Fruit fly (Drosophila melanogaster): Measurements from ENCODE around the gene CG13407.

Gene CG13407

dm6 chr3R:22146549-22146948 is 43.3 kb downstream of the CG13407 start:
- TF ChIP-seq tj (GFP tag; optimal IDR thresholded peaks at IDR 0.05) (no peak), CG33017 (tag; optimal IDR thresholded peaks at IDR 0.05) (no peak), CG11617 (GFP tag; optimal IDR thresholded peaks at IDR 0.05) (no peak), Hr96 (GFP tag; optimal IDR thresholded peaks at IDR 0.05) (no peak), CG12768 (GFP tag; optimal IDR thresholded peaks at IDR 0.05) (no peak), bab1 (GFP tag; optimal IDR thresholded peaks at IDR 0.05) (no peak), CG14711 (tag; optimal IDR thresholded peaks at IDR 0.05) (no peak), toe (GFP tag; optimal IDR thresholded peaks at IDR 0.05) (no peak), CG1620 (GFP tag; optimal IDR thresholded peaks at IDR 0.05) (no peak)

- TF ChIP-seq CG11617 (GFP tag; optimal IDR thresholded peaks at IDR 0.05): no peak
- TF ChIP-seq ovo (GFP tag; optimal IDR thresholded peaks at IDR 0.05): no peak
- TF ChIP-seq tj (GFP tag; optimal IDR thresholded peaks at IDR 0.05): no peak
- TF ChIP-seq CG5204 (GFP tag; optimal IDR thresholded peaks at IDR 0.05): no peak
- no peak for TF ChIP-seq kay (GFP tag; ENCODE audit: borderline replicate concordance)
- no peak for TF ChIP-seq Crg-1 (GFP tag; optimal IDR thresholded peaks at IDR 0.05)
- TF ChIP-seq pad (GFP tag; optimal IDR thresholded peaks at IDR 0.05): no peak
- TF ChIP-seq Hr96 (GFP tag; optimal IDR thresholded peaks at IDR 0.05): no peak
- TF ChIP-seq cnc (optimal IDR thresholded peaks at IDR 0.05): no peak
- TF ChIP-seq CG7045 (GFP tag; optimal IDR thresholded peaks at IDR 0.05): no peak
- TF ChIP-seq CG12768 (GFP tag; optimal IDR thresholded peaks at IDR 0.05): no peak
- TF ChIP-seq toe (GFP tag; optimal IDR thresholded peaks at IDR 0.05): no peak
- TF ChIP-seq Clk (GFP tag; optimal IDR thresholded peaks at IDR 0.05): no peak
- no peak for TF ChIP-seq CG14711 (tag; optimal IDR thresholded peaks at IDR 0.05)
- TF ChIP-seq CG33017 (tag; optimal IDR thresholded peaks at IDR 0.05): no peak
Observed at dm6 chr3R:22147426-22147825, 44.2 kb downstream of the CG13407 start.

- TF ChIP-seq tj (GFP tag; optimal IDR thresholded peaks at IDR 0.05): no peak
- no peak for TF ChIP-seq CG11617 (GFP tag; optimal IDR thresholded peaks at IDR 0.05)
- no peak for TF ChIP-seq ovo (GFP tag; optimal IDR thresholded peaks at IDR 0.05)
- no peak for TF ChIP-seq CG1620 (GFP tag; optimal IDR thresholded peaks at IDR 0.05)
- TF ChIP-seq kay (GFP tag; ENCODE audit: borderline replicate concordance): no peak
- no peak for TF ChIP-seq Hr96 (GFP tag; optimal IDR thresholded peaks at IDR 0.05)
- no peak for TF ChIP-seq cnc (optimal IDR thresholded peaks at IDR 0.05)
- no peak for TF ChIP-seq Crg-1 (GFP tag; optimal IDR thresholded peaks at IDR 0.05)
- TF ChIP-seq cic (GFP tag; optimal IDR thresholded peaks at IDR 0.05): no peak
- TF ChIP-seq CG7045 (GFP tag; optimal IDR thresholded peaks at IDR 0.05): no peak
- no peak for TF ChIP-seq CG14711 (tag; optimal IDR thresholded peaks at IDR 0.05)
Observed at dm6 chr3R:22148274-22148673, 45.1 kb downstream of the CG13407 start.

DNA sequence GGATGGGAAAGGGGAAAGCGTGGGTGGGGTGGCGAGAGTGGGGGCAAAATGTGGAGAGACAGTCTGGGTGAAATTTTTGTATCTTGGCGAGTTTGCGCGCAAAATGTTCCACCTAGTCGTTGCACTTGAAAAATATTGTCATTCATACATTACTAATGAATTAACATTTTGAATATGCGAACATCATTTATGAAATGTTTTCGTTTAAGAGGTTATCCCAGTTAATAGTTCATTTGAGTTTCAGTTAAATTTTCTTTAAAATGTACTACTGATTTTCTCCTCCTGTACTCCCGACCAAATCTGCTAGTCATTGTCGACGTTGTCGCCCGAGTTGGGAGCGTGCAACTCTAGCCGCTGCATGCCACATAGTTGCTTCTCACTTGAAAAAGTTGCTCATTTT is 46.7 kb downstream of the CG13407 start:
- no peak for TF ChIP-seq tj (GFP tag; optimal IDR thresholded peaks at IDR 0.05)
- TF ChIP-seq bab1 (GFP tag; optimal IDR thresholded peaks at IDR 0.05): no peak
- TF ChIP-seq CG11617 (GFP tag; optimal IDR thresholded peaks at IDR 0.05): no peak
- TF ChIP-seq CG7045 (GFP tag; optimal IDR thresholded peaks at IDR 0.05): no peak
- TF ChIP-seq CG33017 (tag; optimal IDR thresholded peaks at IDR 0.05): no peak
- no peak for TF ChIP-seq Clk (GFP tag; optimal IDR thresholded peaks at IDR 0.05)
- TF ChIP-seq toe (GFP tag; optimal IDR thresholded peaks at IDR 0.05): no peak
- no peak for TF ChIP-seq CG14711 (tag; optimal IDR thresholded peaks at IDR 0.05)
- no peak for TF ChIP-seq CG5204 (GFP tag; optimal IDR thresholded peaks at IDR 0.05)
- TF ChIP-seq Hr96 (GFP tag; optimal IDR thresholded peaks at IDR 0.05): no peak
- no peak for TF ChIP-seq cnc (optimal IDR thresholded peaks at IDR 0.05)
- no peak for TF ChIP-seq CG7101 (tag; optimal IDR thresholded peaks at IDR 0.05)
- TF ChIP-seq cic (GFP tag; optimal IDR thresholded peaks at IDR 0.05): no peak
- TF ChIP-seq ovo (GFP tag; optimal IDR thresholded peaks at IDR 0.05): no peak
- no peak for TF ChIP-seq kay (GFP tag; ENCODE audit: borderline replicate concordance)
- TF ChIP-seq Crg-1 (GFP tag; optimal IDR thresholded peaks at IDR 0.05): no peak
- no peak for TF ChIP-seq CG12768 (GFP tag; optimal IDR thresholded peaks at IDR 0.05)
- no peak for TF ChIP-seq CG1620 (GFP tag; optimal IDR thresholded peaks at IDR 0.05)

- TF ChIP-seq CG11617 (GFP tag; optimal IDR thresholded peaks at IDR 0.05) (no peak), cic (GFP tag; optimal IDR thresholded peaks at IDR 0.05) (no peak), toe (GFP tag; optimal IDR thresholded peaks at IDR 0.05) (no peak), Hr96 (GFP tag; optimal IDR thresholded peaks at IDR 0.05) (no peak), CG33017 (tag; optimal IDR thresholded peaks at IDR 0.05) (no peak), Mnt (GFP tag; optimal IDR thresholded peaks at IDR 0.05) (no peak), CG5204 (GFP tag; optimal IDR thresholded peaks at IDR 0.05) (no peak), CG12768 (GFP tag; optimal IDR thresholded peaks at IDR 0.05) (no peak)
Observed at dm6 chr3R:22150433-22150832, 47.2 kb downstream of the CG13407 start.

- TF ChIP-seq bab1 (GFP tag; optimal IDR thresholded peaks at IDR 0.05): no peak
- no peak for TF ChIP-seq pad (GFP tag; optimal IDR thresholded peaks at IDR 0.05)
- no peak for TF ChIP-seq toe (GFP tag; optimal IDR thresholded peaks at IDR 0.05)
- no peak for TF ChIP-seq CG14711 (tag; optimal IDR thresholded peaks at IDR 0.05)
- TF ChIP-seq kay (GFP tag; ENCODE audit: borderline replicate concordance): no peak
Observed at dm6 chr3R:22152424-22152823, 49.2 kb downstream of the CG13407 start.

DNA sequence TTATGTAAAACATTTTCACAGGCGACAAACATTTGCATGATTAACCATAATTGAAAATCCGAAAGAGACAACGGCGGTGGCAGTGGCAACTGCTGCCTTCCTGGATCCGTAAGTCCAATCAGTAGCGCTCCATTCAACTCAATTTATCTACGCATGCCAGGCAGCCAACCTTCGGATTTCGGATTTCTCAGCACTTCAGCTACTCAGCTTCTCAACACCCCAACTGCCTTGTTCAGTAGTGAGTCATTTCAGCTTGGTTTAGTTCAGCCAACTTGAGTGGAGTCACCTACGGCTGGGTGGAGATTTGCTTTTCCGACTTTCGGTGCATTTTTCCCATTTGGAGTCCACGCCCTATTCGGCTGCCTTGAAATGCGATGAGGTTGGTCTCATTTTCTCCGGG is 50.5 kb downstream of the CG13407 start:
- TF ChIP-seq CG7101 (tag; optimal IDR thresholded peaks at IDR 0.05): no peak
- TF ChIP-seq CG14711 (tag; optimal IDR thresholded peaks at IDR 0.05): no peak
- no peak for TF ChIP-seq ovo (GFP tag; optimal IDR thresholded peaks at IDR 0.05)
- no peak for TF ChIP-seq toe (GFP tag; optimal IDR thresholded peaks at IDR 0.05)
- TF ChIP-seq Crg-1 (GFP tag; optimal IDR thresholded peaks at IDR 0.05): no peak
- TF ChIP-seq cnc (optimal IDR thresholded peaks at IDR 0.05): no peak
- no peak for TF ChIP-seq Mnt (GFP tag; optimal IDR thresholded peaks at IDR 0.05)
- no peak for TF ChIP-seq CG1620 (GFP tag; optimal IDR thresholded peaks at IDR 0.05)
- TF ChIP-seq CG5204 (GFP tag; optimal IDR thresholded peaks at IDR 0.05): no peak
- no peak for TF ChIP-seq bab1 (GFP tag; optimal IDR thresholded peaks at IDR 0.05)
- no peak for TF ChIP-seq Clk (GFP tag; optimal IDR thresholded peaks at IDR 0.05)
- no peak for TF ChIP-seq Hr96 (GFP tag; optimal IDR thresholded peaks at IDR 0.05)
- no peak for TF ChIP-seq CG7045 (GFP tag; optimal IDR thresholded peaks at IDR 0.05)
- no peak for TF ChIP-seq CG33017 (tag; optimal IDR thresholded peaks at IDR 0.05)
- TF ChIP-seq CG12768 (GFP tag; optimal IDR thresholded peaks at IDR 0.05): no peak
